Worm (Caenorhabditis elegans): ENCODE results near the gene vha-1.

- TF ChIP-seq flt-1 (GFP tag; IDR thresholded peaks at IDR 0.05): no peak; the same call in 1 of the 2 replicates
- TF ChIP-seq T22C8.4 (GFP tag; IDR thresholded peaks at IDR 0.05): no peak
- TF ChIP-seq ztf-29 (GFP tag; IDR thresholded peaks at IDR 0.05): no peak
- 0 out of 2 replicates have a peak, but pooled peaks have one; percentile 59 for TF ChIP-seq tab-1 (GFP tag; IDR thresholded peaks at IDR 0.05)
Observed at ce11 chrIII:9764718-9765117, 16.3 kb upstream of the vha-1 start.
